Worm (Caenorhabditis elegans): ENCODE results near the gene F48G7.10.
A peak's percentile ranks its signal among the peaks of the same experiment; 100 is the strongest.

F48G7.10 gene

ce11 chrV:635630-636029 lies 875 bp upstream of the F48G7.10 start (continued):
- TF ChIP-seq ces-1 (GFP tag; optimal IDR thresholded peaks at IDR 0.05) (no peak), snu-23 (GFP tag; optimal IDR thresholded peaks at IDR 0.05) (peak; percentile 44), ceh-8 (GFP tag; optimal IDR thresholded peaks at IDR 0.05) (no peak), unc-62 (GFP tag; optimal IDR thresholded peaks at IDR 0.05) (no peak), hlh-4 (tag; optimal IDR thresholded peaks at IDR 0.05) (no peak), nhr-71 (tag; optimal IDR thresholded peaks at IDR 0.05) (peak; percentile 27), ceh-63 (GFP tag; optimal IDR thresholded peaks at IDR 0.05) (no peak), ceh-90 (tag; optimal IDR thresholded peaks at IDR 0.05) (no peak)

DNA sequence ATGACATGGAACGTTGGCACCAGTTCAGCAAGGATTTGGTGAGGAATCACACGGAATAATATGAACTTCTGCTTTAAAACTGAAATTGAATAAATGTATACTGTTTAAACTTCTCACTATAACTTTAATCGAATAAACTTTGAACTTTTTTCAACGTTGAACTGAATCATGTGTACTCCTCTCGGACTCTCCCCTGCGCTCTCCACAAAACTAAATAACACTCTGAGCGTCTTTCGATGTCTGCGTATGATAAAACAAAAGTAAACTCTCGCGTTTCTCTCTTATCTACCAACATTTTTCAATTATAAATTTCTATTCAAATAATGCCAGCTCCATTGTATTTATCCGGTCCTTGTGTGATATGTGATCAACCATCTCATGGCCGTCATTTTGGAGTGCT lies 2.9 kb downstream of the F48G7.10 start:
- TF ChIP-seq lin-35 (GFP tag; optimal IDR thresholded peaks at IDR 0.05) (peak in 1 of 2 experiments; percentile 32), unc-130 (tag; optimal IDR thresholded peaks at IDR 0.05) (no peak), nhr-20 (tag; optimal IDR thresholded peaks at IDR 0.05) (peak; percentile 29), Y116A8C.19 (tag; optimal IDR thresholded peaks at IDR 0.05; ENCODE audit: borderline replicate concordance) (no peak), efl-1 (optimal IDR thresholded peaks at IDR 0.05) (peak; percentile 11 to 22), efl-1 (GFP tag; optimal IDR thresholded peaks at IDR 0.05 in 1 of 2) (peak in 1 of 2 experiments; percentile 62), ceh-88 (GFP tag; IDR thresholded peaks at IDR 0.05) (no peak), snu-23 (GFP tag; optimal IDR thresholded peaks at IDR 0.05) (peak; percentile 30)

ce11 chrV:628527-628926 lies 6.2 kb downstream of the F48G7.10 start, which contains the start of gene F48G7.9:
F48G7.9 (minus strand) TSS chrV:628627.
- TF ChIP-seq egl-13 (tag; optimal IDR thresholded peaks at IDR 0.05) (no peak), lir-3 (tag; optimal IDR thresholded peaks at IDR 0.05; ENCODE audit: poor library complexity) (no peak), lin-15B (tag; optimal IDR thresholded peaks at IDR 0.05) (no peak), Y116A8C.19 (tag; optimal IDR thresholded peaks at IDR 0.05; ENCODE audit: borderline replicate concordance) (no peak), lin-13 (GFP tag; optimal IDR thresholded peaks at IDR 0.05) (no peak), fos-1 (tag; optimal IDR thresholded peaks at IDR 0.05) (no peak), snu-23 (GFP tag; optimal IDR thresholded peaks at IDR 0.05) (no peak), mab-9 (GFP tag; IDR thresholded peaks at IDR 0.05) (no peak), xbp-1 (tag; optimal IDR thresholded peaks at IDR 0.05) (no peak), ceh-63 (GFP tag; optimal IDR thresholded peaks at IDR 0.05) (no peak), rnt-1 (tag; optimal IDR thresholded peaks at IDR 0.05) (no peak), nhr-90 (tag; optimal IDR thresholded peaks at IDR 0.05; ENCODE audit: poor library complexity) (no peak), pax-3 (tag; optimal IDR thresholded peaks at IDR 0.05) (no peak), nhr-71 (tag; optimal IDR thresholded peaks at IDR 0.05) (no peak), hlh-17 (GFP tag; optimal IDR thresholded peaks at IDR 0.05; ENCODE audit: borderline replicate concordance) (no peak), unc-62 (GFP tag; optimal IDR thresholded peaks at IDR 0.05) (no peak), ceh-88 (GFP tag; IDR thresholded peaks at IDR 0.05) (no peak)

DNA sequence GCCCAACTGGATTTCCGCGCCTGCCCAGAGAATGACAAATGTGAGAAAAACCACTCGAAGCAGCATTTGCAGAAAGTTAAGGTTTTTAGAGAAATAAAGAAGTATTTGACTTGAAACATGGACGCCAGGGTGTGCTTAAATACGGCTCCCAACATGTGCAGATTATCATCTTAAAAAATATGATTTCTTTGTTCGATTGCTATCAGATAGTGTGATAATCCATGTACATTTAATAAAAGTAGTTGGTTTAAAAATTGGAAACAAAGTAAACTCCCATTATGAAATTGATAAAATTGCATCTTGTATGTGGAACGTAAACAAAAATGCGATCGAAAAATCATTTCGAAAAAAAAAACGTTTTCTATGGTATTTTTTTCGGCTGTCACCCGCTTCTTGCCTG lies 7.2 kb downstream of the F48G7.10 start, which contains the start of gene F48G7.8:
Gene F48G7.8 (minus strand): TSS at position 101 of the 400 bp plus-strand sequence.
- no peak for TF ChIP-seq fkh-10 (GFP tag; optimal IDR thresholded peaks at IDR 0.05)
- TF ChIP-seq snpc-4 (tag; optimal IDR thresholded peaks at IDR 0.05), result no peak
- no peak for TF ChIP-seq mep-1 (tag; optimal IDR thresholded peaks at IDR 0.05)
- no peak for TF ChIP-seq aha-1 (tag; optimal IDR thresholded peaks at IDR 0.05)

ce11 chrV:626321-626720 lies 8.4 kb downstream of the F48G7.10 start, which contains the start of gene F48G7.7:
F48G7.7 (minus strand) TSS chrV:626421.
- no peak for TF ChIP-seq aly-2 (tag; optimal IDR thresholded peaks at IDR 0.05)
- no peak for TF ChIP-seq dsc-1 (tag; optimal IDR thresholded peaks at IDR 0.05)
- TF ChIP-seq nhr-84 (tag; optimal IDR thresholded peaks at IDR 0.05), result no peak
- no peak for TF ChIP-seq ets-5 (GFP tag; IDR thresholded peaks at IDR 0.05)
- TF ChIP-seq nhr-237 (tag; optimal IDR thresholded peaks at IDR 0.05), result no peak
- TF ChIP-seq elt-3 (tag; optimal IDR thresholded peaks at IDR 0.05), result no peak
- TF ChIP-seq jun-1 (tag; optimal IDR thresholded peaks at IDR 0.05), result no peak
- TF ChIP-seq sptf-1 (tag; optimal IDR thresholded peaks at IDR 0.05), result no peak
- TF ChIP-seq nhr-11 (tag; optimal IDR thresholded peaks at IDR 0.05), result no peak
- TF ChIP-seq efl-1 (optimal IDR thresholded peaks at IDR 0.05), result no peak
- no peak for TF ChIP-seq efl-1 (GFP tag; optimal IDR thresholded peaks at IDR 0.05 in 1 of 2)
- no peak for TF ChIP-seq lin-15B (tag; optimal IDR thresholded peaks at IDR 0.05)
- TF ChIP-seq hlh-4 (tag; optimal IDR thresholded peaks at IDR 0.05), result no peak
- no peak for TF ChIP-seq lin-13 (GFP tag; optimal IDR thresholded peaks at IDR 0.05)
- no peak for TF ChIP-seq mab-9 (GFP tag; IDR thresholded peaks at IDR 0.05)
- TF ChIP-seq ces-1 (GFP tag; optimal IDR thresholded peaks at IDR 0.05), result no peak
- no peak for TF ChIP-seq irx-1 (tag; optimal IDR thresholded peaks at IDR 0.05)
- TF ChIP-seq ceh-8 (GFP tag; optimal IDR thresholded peaks at IDR 0.05), result no peak
- TF ChIP-seq C16A3.4 (tag; optimal IDR thresholded peaks at IDR 0.05), result no peak
- TF ChIP-seq snpc-4 (tag; optimal IDR thresholded peaks at IDR 0.05), result no peak
